Fruit fly (Drosophila melanogaster) whole organism, embryonic: ENCODE data around the gene CG15423.
A peak's percentile ranks its signal among the peaks of the same experiment; 100 is the strongest.

Experiments used
- Abd-B ChIP-seq: fragments of 200-800 bp; sonication (Bioruptor generic); optimal IDR thresholded peaks from 2 replicates; lab custom pipeline; 2018; ENCODE audit warnings: missing biosample characterization, mild to moderate bottlenecking, missing genetic modification characterization, moderate library complexity
- Aef1 ChIP-seq: fragments of 200-800 bp; sonication (Bioruptor generic); IDR thresholded peaks from 3 replicates; pipeline ENCODE4 v1.3.6; 2022; ENCODE audit warnings: missing biosample characterization, missing genetic modification characterization
- B-H2 ChIP-seq: fragments of 200-800 bp; sonication (Bioruptor generic); optimal IDR thresholded peaks from 2 replicates; lab custom pipeline; 2018; ENCODE audit warnings: missing biosample characterization, mild to moderate bottlenecking, missing genetic modification characterization
- CG10462 ChIP-seq: fragments of 200-800 bp; sonication (Bioruptor generic); optimal IDR thresholded peaks from 2 replicates; lab custom pipeline; 2016; ENCODE audit warnings: missing biosample characterization, missing genetic modification characterization
- CG12391 ChIP-seq: fragments of 200-800 bp; sonication (Bioruptor generic); optimal IDR thresholded peaks from 3 replicates; lab custom pipeline; 2018; ENCODE audit warnings: missing biosample characterization, mild to moderate bottlenecking, missing genetic modification characterization, moderate library complexity
- CG13424 ChIP-seq: fragments of 200-800 bp; sonication (Bioruptor generic); optimal IDR thresholded peaks from 2 replicates; lab custom pipeline; 2019; ENCODE audit warnings: missing biosample characterization, mild to moderate bottlenecking, missing genetic modification characterization, moderate library complexity
- CG15479 ChIP-seq: fragments of 200-800 bp; sonication (Bioruptor generic); optimal IDR thresholded peaks from 3 replicates; lab custom pipeline; 2019; ENCODE audit warnings: missing biosample characterization, mild to moderate bottlenecking, missing genetic modification characterization, moderate library complexity
- CG17568 ChIP-seq: fragments of 200-800 bp; sonication (Bioruptor generic); optimal IDR thresholded peaks from 2 replicates; lab custom pipeline; 2018; ENCODE audit warnings: missing biosample characterization, mild to moderate bottlenecking, missing genetic modification characterization, moderate library complexity
- CG2712 ChIP-seq: fragments of 200-800 bp; optimal IDR thresholded peaks from 3 replicates; lab custom pipeline; 2019; ENCODE audit warnings: missing biosample characterization, mild to moderate bottlenecking, missing genetic modification characterization, moderate library complexity
- CG3847 ChIP-seq: fragments of 200-800 bp; sonication (Bioruptor generic); IDR thresholded peaks from 2 replicates; pipeline ENCODE4 v1.3.6; 2022; ENCODE audit warnings: missing biosample characterization, missing genetic modification characterization
- CG4328 ChIP-seq: fragments of 200-800 bp; sonication (Bioruptor generic); optimal IDR thresholded peaks from 3 replicates; lab custom pipeline; 2017; ENCODE audit warnings: missing biosample characterization, missing genetic modification reagents, missing genetic modification characterization
- CG4424 ChIP-seq: fragments of 200-800 bp; sonication (Bioruptor generic); optimal IDR thresholded peaks from 3 replicates; lab custom pipeline; 2016; ENCODE audit warnings: missing biosample characterization, missing genetic modification characterization
- CG4617 ChIP-seq: fragments of 200-800 bp; sonication (Bioruptor generic); optimal IDR thresholded peaks from 3 replicates; lab custom pipeline; 2016; ENCODE audit warnings: missing biosample characterization, missing genetic modification characterization, borderline replicate concordance
- CG4707 ChIP-seq: fragments of 200-800 bp; sonication (Bioruptor generic); optimal IDR thresholded peaks from 2 replicates; lab custom pipeline; 2018; ENCODE audit warnings: missing biosample characterization, mild to moderate bottlenecking, missing genetic modification characterization, moderate library complexity
- CG5180 ChIP-seq: fragments of 200-800 bp; sonication (Bioruptor generic); optimal IDR thresholded peaks from 3 replicates; lab custom pipeline; 2017; ENCODE audit warnings: missing biosample characterization, missing genetic modification characterization, mild to moderate bottlenecking, moderate library complexity, missing genetic modification reagents
- CG6813 ChIP-seq: fragments of 200-800 bp; sonication (Bioruptor generic); optimal IDR thresholded peaks from 2 replicates; lab custom pipeline; 2017; ENCODE audit warnings: missing biosample characterization, missing genetic modification characterization, mild to moderate bottlenecking, moderate library complexity, missing genetic modification reagents
- CG9876 ChIP-seq: fragments of 200-800 bp; sonication (Bioruptor generic); optimal IDR thresholded peaks from 2 replicates; lab custom pipeline; 2016; ENCODE audit warnings: missing biosample characterization, missing genetic modification characterization
- CkIIα-i1 ChIP-seq: fragments of 200-800 bp; sonication (Bioruptor generic); IDR thresholded peaks from 2 replicates; pipeline ENCODE4 v1.3.6; 2022; ENCODE audit warnings: missing biosample characterization, missing genetic modification characterization
- Dad ChIP-seq: fragments of 200-800 bp; sonication (Bioruptor generic); optimal IDR thresholded peaks from 3 replicates; lab custom pipeline; 2016; ENCODE audit warnings: missing biosample characterization, missing genetic modification characterization
- Dek ChIP-seq: fragments of 200-800 bp; sonication (Bioruptor generic); optimal IDR thresholded peaks from 3 replicates; lab custom pipeline; 2019; ENCODE audit warnings: missing biosample characterization, mild to moderate bottlenecking, missing genetic modification characterization, moderate library complexity
- Gug ChIP-seq: fragments of 200-800 bp; sonication (Bioruptor generic); IDR thresholded peaks from 4 replicates; pipeline ENCODE4 v1.3.6; 2022; ENCODE audit warnings: missing biosample characterization, missing genetic modification characterization
- HHEX ChIP-seq: fragments of 200-800 bp; sonication (Bioruptor generic); optimal IDR thresholded peaks from 3 replicates; lab custom pipeline; 2017; ENCODE audit warnings: missing biosample characterization, mild to moderate bottlenecking, missing genetic modification characterization, missing genetic modification reagents
- Hand ChIP-seq: fragments of 200-800 bp; sonication (Bioruptor generic); optimal IDR thresholded peaks from 2 replicates; lab custom pipeline; 2017; ENCODE audit warnings: mild to moderate bottlenecking, missing biosample characterization, missing genetic modification reagents, missing genetic modification characterization
- Lim3 ChIP-seq: fragments of 200-800 bp; sonication (Bioruptor generic); IDR thresholded peaks from 2 replicates; pipeline ENCODE4 v1.3.6; 2022; ENCODE audit warnings: missing biosample characterization, missing genetic modification characterization
- Ssrp ChIP-seq: fragments of 200-800 bp; sonication (Bioruptor generic); optimal IDR thresholded peaks from 2 replicates; lab custom pipeline; 2018; ENCODE audit warnings: missing biosample characterization, mild to moderate bottlenecking, missing genetic modification characterization, moderate library complexity
- Stat92E ChIP-seq, 3 experiments: fragments of >200 bp in 2 of 3; fragments of 200-800 bp in 1 of 3; sonication (Bioruptor generic) in 1 of 3; optimal IDR thresholded peaks; 2 replicates each; lab custom pipeline; 2017 to 2019; ENCODE audit warnings: missing biosample characterization in 3 of 3, missing genetic modification characterization in 3 of 3, mild to moderate bottlenecking in 1 of 3, moderate library complexity in 1 of 3
- Usf ChIP-seq: fragments of 200-800 bp; sonication (Bioruptor generic); optimal IDR thresholded peaks from 2 replicates; lab custom pipeline; 2017; ENCODE audit warnings: missing genotype, missing biosample characterization, missing genetic modification characterization
- chif ChIP-seq, 2 experiments: fragments of 200-800 bp; sonication (Bioruptor generic); optimal IDR thresholded peaks; 3 replicates each; lab custom pipeline; 2016; ENCODE audit warnings: missing biosample characterization in 2 of 2, missing genetic modification characterization in 2 of 2
- chn ChIP-seq: fragments of 200-800 bp; sonication (Bioruptor generic); optimal IDR thresholded peaks from 2 replicates; lab custom pipeline; 2016; ENCODE audit warnings: missing biosample characterization, missing genetic modification characterization
- danr ChIP-seq: fragments of 200-800 bp; sonication (Bioruptor generic); IDR thresholded peaks from 2 replicates; pipeline ENCODE4 v1.3.6; 2022; ENCODE audit warnings: missing biosample characterization, missing genetic modification characterization
- dimm ChIP-seq: fragments of 200-800 bp; sonication (Bioruptor generic); IDR thresholded peaks from 2 replicates; pipeline ENCODE4 v1.3.6; 2022; ENCODE audit warnings: missing biosample characterization, missing genetic modification characterization
- dmrt11E ChIP-seq: fragments of 200-800 bp; sonication (Bioruptor generic); optimal IDR thresholded peaks from 3 replicates; lab custom pipeline; 2018; ENCODE audit warnings: missing biosample characterization, mild to moderate bottlenecking, missing genetic modification characterization, moderate library complexity
- en ChIP-seq: fragments of 200-800 bp; sonication (Bioruptor generic); optimal IDR thresholded peaks from 2 replicates; lab custom pipeline; 2016; ENCODE audit warnings: missing biosample characterization, missing genetic modification characterization
- fru ChIP-seq: fragments of >200 bp; optimal IDR thresholded peaks from 2 replicates; lab custom pipeline; 2017
- gcm ChIP-seq: fragments of 200-800 bp; sonication (Bioruptor generic); optimal IDR thresholded peaks from 2 replicates; lab custom pipeline; 2019; ENCODE audit warnings: missing biosample characterization, mild to moderate bottlenecking, missing genetic modification characterization, moderate library complexity
- grau ChIP-seq: fragments of 200-800 bp; optimal IDR thresholded peaks from 3 replicates; lab custom pipeline; 2019; ENCODE audit warnings: missing biosample characterization, mild to moderate bottlenecking, missing genetic modification characterization, moderate library complexity
- gsb-n ChIP-seq: fragments of 200-800 bp; sonication (Bioruptor generic); optimal IDR thresholded peaks from 3 replicates; lab custom pipeline; 2018; ENCODE audit warnings: missing biosample characterization, mild to moderate bottlenecking, missing genetic modification characterization
- gt ChIP-seq: fragments of 200-800 bp; sonication (Bioruptor generic); IDR thresholded peaks from 2 replicates; pipeline ENCODE4 v1.3.6; 2022; ENCODE audit warnings: missing biosample characterization, missing genetic modification characterization
- insv ChIP-seq, 2 experiments: fragments of 200-800 bp; sonication (Bioruptor generic); optimal IDR thresholded peaks; 3 replicates each; lab custom pipeline; 2016 to 2018; ENCODE audit warnings: missing biosample characterization in 2 of 2, missing genetic modification characterization in 2 of 2
- kay ChIP-seq: fragments of 200-800 bp; sonication (Bioruptor generic); optimal IDR thresholded peaks from 2 replicates; lab custom pipeline; 2016; ENCODE audit warnings: missing biosample characterization, missing genetic modification characterization
- lbe ChIP-seq: fragments of 200-800 bp; sonication (Bioruptor generic); optimal IDR thresholded peaks from 2 replicates; lab custom pipeline; 2016; ENCODE audit warnings: missing biosample characterization, mild to moderate bottlenecking, missing genetic modification characterization
- lov ChIP-seq, 2 experiments: fragments of 200-800 bp in 1 of 2; fragments of >200 bp in 1 of 2; sonication (Bioruptor generic) in 1 of 2; IDR thresholded peaks in 1 of 2; optimal IDR thresholded peaks in 1 of 2; 2 replicates in 1 of 2; 3 replicates in 1 of 2; pipeline versions ENCODE4 v1.3.6 to Lab custom; 2017 to 2022; ENCODE audit warnings: missing biosample characterization in 1 of 2, missing genetic modification characterization in 1 of 2
- mld ChIP-seq: fragments of 200-800 bp; sonication (Bioruptor generic); IDR thresholded peaks from 3 replicates; pipeline ENCODE4 v1.3.6; 2022; ENCODE audit warnings: missing biosample characterization, missing genetic modification characterization; ENCODE audit not compliant: partially characterized antibody
- row ChIP-seq: fragments of 200-800 bp; sonication (Bioruptor generic); IDR thresholded peaks from 3 replicates; pipeline ENCODE4 v1.3.6; 2022; ENCODE audit warnings: missing biosample characterization, missing genetic modification characterization
- sima ChIP-seq: fragments of 200-800 bp; sonication (Bioruptor generic); optimal IDR thresholded peaks from 2 replicates; lab custom pipeline; 2016; ENCODE audit warnings: missing biosample characterization, missing genetic modification characterization
- slp2 ChIP-seq: fragments of 200-800 bp; sonication (Bioruptor generic); optimal IDR thresholded peaks from 2 replicates; lab custom pipeline; 2016; ENCODE audit warnings: missing biosample characterization, missing genetic modification characterization
- sob ChIP-seq: fragments of 200-800 bp; sonication (Bioruptor generic); IDR thresholded peaks from 2 replicates; pipeline ENCODE4 v1.3.6; 2022; ENCODE audit warnings: missing biosample characterization, missing genetic modification characterization
- trh ChIP-seq: fragments of 200-800 bp; sonication (Bioruptor generic); optimal IDR thresholded peaks from 2 replicates; lab custom pipeline; 2016; ENCODE audit warnings: missing biosample characterization, missing genetic modification characterization
- tx ChIP-seq: fragments of 200-800 bp; sonication (Bioruptor generic); optimal IDR thresholded peaks from 2 replicates; lab custom pipeline; 2016; ENCODE audit warnings: missing biosample characterization, missing genetic modification characterization

The CG15423 gene

DNA sequence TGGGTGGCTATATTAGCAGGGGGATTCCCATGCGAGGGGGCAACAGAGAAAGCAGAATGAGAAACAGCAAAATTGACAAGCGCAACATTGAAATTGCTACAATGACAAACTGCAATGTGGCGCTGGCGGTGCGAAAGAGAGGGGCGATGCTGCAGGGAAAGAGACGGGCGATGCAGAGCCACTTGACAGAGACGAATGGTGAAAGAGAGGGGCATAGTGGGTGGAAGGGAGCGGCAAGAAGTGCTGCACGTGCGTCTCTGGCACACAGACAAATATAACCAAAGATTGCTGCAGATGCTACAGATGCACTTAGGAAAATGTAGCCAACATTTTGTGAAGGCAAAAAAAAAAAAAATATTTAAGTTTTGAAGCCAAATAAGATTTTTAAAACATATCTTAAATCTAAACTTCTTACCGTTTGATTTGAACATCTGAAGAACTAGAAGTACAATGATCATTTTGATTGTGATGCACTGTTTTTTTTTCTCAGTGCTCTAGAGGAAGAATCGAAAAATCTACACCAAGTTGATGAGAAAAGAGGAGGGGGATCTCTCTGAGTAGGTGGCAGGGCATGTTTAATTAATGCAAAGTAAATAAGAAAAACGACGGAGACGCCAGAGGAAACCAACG lies 39.5 kb downstream of the CG15423 start:
- no peak for TF ChIP-seq CG9876 (GFP tag; lab: Kevin White, UChicago)
- TF ChIP-seq mld (GFP tag; lab: Robert Waterston, UW), result no peak
- no peak for TF ChIP-seq tx
- TF ChIP-seq CG6813 (GFP tag; lab: Kevin White, UChicago), result no peak
- TF ChIP-seq Lim3 (GFP tag; lab: Robert Waterston, UW), result no peak
- no peak for TF ChIP-seq Dad (GFP tag; lab: Kevin White, UChicago)
- TF ChIP-seq insv (GFP tag; optimal IDR thresholded peaks at IDR 0.05; lab: Kevin White, UChicago), result no peak
- TF ChIP-seq grau (tag; lab: Kevin White, UChicago), result peak; percentile 55
- TF ChIP-seq row (GFP tag; lab: Robert Waterston, UW), result peak; percentile 70
- TF ChIP-seq en (GFP tag; lab: Kevin White, UChicago), result no peak
- no peak for TF ChIP-seq CG4617 (GFP tag; lab: Kevin White, UChicago)
- peak; percentile 87 for TF ChIP-seq CG2712 (tag; lab: Kevin White, UChicago)
- peak; percentile 59 to 76 for TF ChIP-seq chif (GFP tag; optimal IDR thresholded peaks at IDR 0.05; lab: Kevin White, UChicago)
- no peak for TF ChIP-seq CG15479 (GFP tag; lab: Kevin White, UChicago)
- TF ChIP-seq lbe (GFP tag; lab: Kevin White, UChicago), result no peak
- TF ChIP-seq CG12391 (tag; lab: Kevin White, UChicago), result peak; percentile 83
- 0 out of 2 replicates have a peak, but pooled peaks have one; percentile 24 for TF ChIP-seq danr (GFP tag; lab: Robert Waterston, UW)
- TF ChIP-seq Usf, result no peak
- TF ChIP-seq CG13424 (tag; lab: Kevin White, UChicago), result peak; percentile 54
- peak; percentile 25 for TF ChIP-seq slp2
- peak; percentile 79 for TF ChIP-seq gsb-n (tag; lab: Kevin White, UChicago)
- peak; percentile 8 for TF ChIP-seq CG10462
- no peak for TF ChIP-seq Hand (GFP tag; lab: Kevin White, UChicago)
- peak; percentile 73 for TF ChIP-seq Ssrp
- no peak for TF ChIP-seq dimm (GFP tag; lab: Robert Waterston, UW)
- TF ChIP-seq lov (optimal IDR thresholded peaks at IDR 0.05; lab: Kevin White, UChicago), result no peak
- TF ChIP-seq lov (GFP tag; IDR thresholded peaks at IDR 0.05; lab: Robert Waterston, UW), result no peak; the same call in 2 of the 3 replicates
- peak; percentile 18 for TF ChIP-seq trh (GFP tag; lab: Kevin White, UChicago)
- TF ChIP-seq Dek (tag; lab: Kevin White, UChicago), result no peak
- peak; percentile 64 for TF ChIP-seq CG4707
- peak; percentile 50 for TF ChIP-seq gcm
- TF ChIP-seq Aef1 (GFP tag; lab: Robert Waterston, UW), result no peak
- TF ChIP-seq CG4424 (GFP tag; lab: Kevin White, UChicago), result peak; percentile 79
- TF ChIP-seq Abd-B (GFP tag; lab: Kevin White, UChicago), result no peak
- TF ChIP-seq CkIIα-i1, result no peak
- no peak for TF ChIP-seq Gug
- TF ChIP-seq CG4328 (GFP tag; lab: Kevin White, UChicago), result no peak
- TF ChIP-seq Stat92E (GFP tag; optimal IDR thresholded peaks at IDR 0.05; lab: Kevin White, UChicago), result no peak
- TF ChIP-seq CG5180 (GFP tag; lab: Kevin White, UChicago), result no peak
- TF ChIP-seq sima, result peak; percentile 5
- TF ChIP-seq CG3847 (GFP tag; lab: Robert Waterston, UW), result no peak
- no peak for TF ChIP-seq kay (GFP tag; lab: Kevin White, UChicago)
- no peak for TF ChIP-seq gt
- TF ChIP-seq sob (GFP tag; lab: Robert Waterston, UW), result peak; percentile 30; the same call in 1 of the 2 replicates
- TF ChIP-seq B-H2 (GFP tag; lab: Kevin White, UChicago), result no peak
- TF ChIP-seq fru (lab: Kevin White, UChicago), result no peak
- peak; percentile 83 for TF ChIP-seq dmrt11E
- TF ChIP-seq CG17568, result peak; percentile 43
- peak; percentile 64 for TF ChIP-seq chn
- TF ChIP-seq HHEX (GFP tag; lab: Kevin White, UChicago), result peak; percentile 16
